Worm (Caenorhabditis elegans): ENCODE measurements around the gene srh-31.

Gene srh-31

ce11 chrV:17722553-17722952 lies 15.4 kb downstream of the srh-31 start:
- TF ChIP-seq fkh-10 (GFP tag; optimal IDR thresholded peaks at IDR 0.05) (no peak), nhr-11 (tag; optimal IDR thresholded peaks at IDR 0.05) (no peak), skn-1 (tag; optimal IDR thresholded peaks at IDR 0.05) (no peak), hmg-11 (tag; optimal IDR thresholded peaks at IDR 0.05) (no peak), nhr-28 (tag; optimal IDR thresholded peaks at IDR 0.05) (no peak), fos-1 (tag; optimal IDR thresholded peaks at IDR 0.05) (no peak), ama-1 (optimal IDR thresholded peaks at IDR 0.05) (no peak), mdl-1 (tag; optimal IDR thresholded peaks at IDR 0.05) (no peak), nhr-77 (tag; optimal IDR thresholded peaks at IDR 0.05) (no peak), tbx-2 (tag; optimal IDR thresholded peaks at IDR 0.05) (no peak), nhr-25 (tag; optimal IDR thresholded peaks at IDR 0.05) (no peak)

- peak; percentile 52 for TF ChIP-seq elt-2 (tag; optimal IDR thresholded peaks at IDR 0.05)
- TF ChIP-seq pqm-1 (tag; optimal IDR thresholded peaks at IDR 0.05), result peak; percentile 58
- peak; percentile 8 for TF ChIP-seq nhr-23 (tag; optimal IDR thresholded peaks at IDR 0.05)
- no peak for TF ChIP-seq elt-1 (tag; optimal IDR thresholded peaks at IDR 0.05)
- TF ChIP-seq pha-4 (tag; optimal IDR thresholded peaks at IDR 0.05), result peak; percentile 20
Observed at ce11 chrV:17723142-17723781, 16.1 kb downstream of the srh-31 start.

- TF ChIP-seq unc-39 (tag; optimal IDR thresholded peaks at IDR 0.05), result no peak
- no peak for TF ChIP-seq egl-27 (tag; optimal IDR thresholded peaks at IDR 0.05)
- no peak for TF ChIP-seq jun-1 (tag; optimal IDR thresholded peaks at IDR 0.05)
Observed at ce11 chrV:17724704-17725103, 17.6 kb downstream of the srh-31 start, which contains the start of gene fat-5. Gene fat-5 (plus strand): TSS chrV:17725004.

- no peak for TF ChIP-seq nhr-11 (tag; optimal IDR thresholded peaks at IDR 0.05)
- no peak for TF ChIP-seq lsy-12 (tag; optimal IDR thresholded peaks at IDR 0.05)
- no peak for TF ChIP-seq ceh-9 (tag; optimal IDR thresholded peaks at IDR 0.05)
- no peak for TF ChIP-seq hmg-11 (tag; optimal IDR thresholded peaks at IDR 0.05)
- no peak for TF ChIP-seq ZK546.5 (tag; optimal IDR thresholded peaks at IDR 0.05)
- no peak for TF ChIP-seq lin-39 (tag; optimal IDR thresholded peaks at IDR 0.05)
- no peak for TF ChIP-seq zag-1 (tag; optimal IDR thresholded peaks at IDR 0.05)
- TF ChIP-seq egl-5 (tag; optimal IDR thresholded peaks at IDR 0.05), result no peak
- no peak for TF ChIP-seq mdl-1 (tag; optimal IDR thresholded peaks at IDR 0.05)
- TF ChIP-seq ztf-4 (tag; optimal IDR thresholded peaks at IDR 0.05), result no peak
- TF ChIP-seq mml-1 (tag; optimal IDR thresholded peaks at IDR 0.05), result no peak
- TF ChIP-seq elt-3 (tag; optimal IDR thresholded peaks at IDR 0.05), result no peak
Observed at ce11 chrV:17728336-17728735, 21.2 kb downstream of the srh-31 start.

ce11 chrV:17728757-17729156 lies 21.6 kb downstream of the srh-31 start:
- TF ChIP-seq mml-1 (tag; optimal IDR thresholded peaks at IDR 0.05) (no peak), fkh-10 (GFP tag; optimal IDR thresholded peaks at IDR 0.05) (no peak), egl-5 (tag; optimal IDR thresholded peaks at IDR 0.05) (peak; percentile 57), nhr-12 (tag; optimal IDR thresholded peaks at IDR 0.05) (no peak), aly-2 (tag; optimal IDR thresholded peaks at IDR 0.05) (no peak), nhr-23 (tag; optimal IDR thresholded peaks at IDR 0.05) (no peak), ama-1 (optimal IDR thresholded peaks at IDR 0.05) (no peak), pha-4 (tag; optimal IDR thresholded peaks at IDR 0.05) (no peak), nhr-43 (tag; optimal IDR thresholded peaks at IDR 0.05; ENCODE audit: poor library complexity, severe bottlenecking) (no peak), eor-1 (tag; optimal IDR thresholded peaks at IDR 0.05) (no peak), ZK546.5 (tag; optimal IDR thresholded peaks at IDR 0.05) (no peak), nhr-11 (tag; optimal IDR thresholded peaks at IDR 0.05) (peak; percentile 58), lin-39 (tag; optimal IDR thresholded peaks at IDR 0.05) (peak; percentile 51)

ce11 chrV:17732516-17732915 lies 25.4 kb downstream of the srh-31 start, which contains the start of gene twk-42:
Gene twk-42 (minus strand): TSS chrV:17732616.
- TF ChIP-seq nhr-76 (tag; optimal IDR thresholded peaks at IDR 0.05), result no peak
